Worm (Caenorhabditis elegans) whole organism, midembryonic: ENCODE data around the gene cyp-35B3.

ENCODE experiments used
- T22C8.4 ChIP-seq: fragments of 200-800 bp; sonication (Bioruptor generic); IDR thresholded peaks from 2 replicates; pipeline ENCODE4 v1.3.6; 2022; ENCODE audit warnings: missing genetic modification characterization, missing compliant biosample characterization
- cog-1 ChIP-seq: sonication (generic microtip); optimal IDR thresholded peaks from 2 replicates; lab custom pipeline; 2016; ENCODE audit warnings: missing genetic modification characterization, missing compliant biosample characterization
- flt-1 ChIP-seq: fragments of 200-800 bp; sonication (Bioruptor generic); IDR thresholded peaks from 2 replicates; pipeline ENCODE4 v1.3.6; 2022; ENCODE audit warnings: missing genetic modification characterization, missing compliant biosample characterization
- klf-2 ChIP-seq: fragments of 200-800 bp; sonication (Bioruptor generic); conservative IDR thresholded peaks from 2 replicates; pipeline ENCODE4 v1.3.6; 2022; ENCODE audit warnings: missing genetic modification reagents, missing genetic modification characterization, missing compliant biosample characterization
- med-1 ChIP-seq: sonication (generic microtip); optimal IDR thresholded peaks from 2 replicates; lab custom pipeline; 2017; ENCODE audit warnings: missing genetic modification characterization, mild to moderate bottlenecking, missing compliant biosample characterization, antibody characterized with exemption, missing genetic modification reagents; ENCODE audit not compliant: insufficient read depth
- ref-1 ChIP-seq: fragments of 200-800 bp; sonication (Bioruptor generic); conservative IDR thresholded peaks from 2 replicates; pipeline ENCODE4 v1.3.6; 2022; ENCODE audit warnings: missing genetic modification reagents, missing genetic modification characterization, missing compliant biosample characterization
- tab-1 ChIP-seq: fragments of 200-800 bp; sonication (Bioruptor generic); IDR thresholded peaks from 2 replicates; pipeline ENCODE4 v1.3.6; 2022; ENCODE audit warnings: missing genetic modification characterization, missing compliant biosample characterization
- ztf-23 ChIP-seq: fragments of 200-800 bp; sonication (Bioruptor generic); IDR thresholded peaks from 2 replicates; pipeline ENCODE4 v1.3.6; 2022; ENCODE audit warnings: missing genetic modification reagents, missing genetic modification characterization, missing compliant biosample characterization
- ztf-29 ChIP-seq: fragments of 200-800 bp; sonication (Bioruptor generic); IDR thresholded peaks from 2 replicates; pipeline ENCODE4 v1.3.6; 2022; ENCODE audit warnings: missing genetic modification reagents, missing genetic modification characterization, missing compliant biosample characterization

- TF ChIP-seq flt-1 (GFP tag; lab: Robert Waterston, UW) (no peak), T22C8.4 (GFP tag; lab: Robert Waterston, UW) (no peak), klf-2 (GFP tag; lab: Robert Waterston, UW) (no peak), ztf-29 (GFP tag; lab: Robert Waterston, UW) (no peak), tab-1 (GFP tag; lab: Robert Waterston, UW) (no peak), ztf-23 (GFP tag; lab: Robert Waterston, UW) (no peak), med-1 (GFP tag; lab: Kevin White, UChicago) (no peak), cog-1 (no peak), ref-1 (GFP tag; lab: Robert Waterston, UW) (no peak)
Measured at ce11 chrV:3913131-3913530, 32.0 kb upstream of the cyp-35B3 start.
